Fruit fly (Drosophila melanogaster): ENCODE data around the gene Pdxk.

DNA sequence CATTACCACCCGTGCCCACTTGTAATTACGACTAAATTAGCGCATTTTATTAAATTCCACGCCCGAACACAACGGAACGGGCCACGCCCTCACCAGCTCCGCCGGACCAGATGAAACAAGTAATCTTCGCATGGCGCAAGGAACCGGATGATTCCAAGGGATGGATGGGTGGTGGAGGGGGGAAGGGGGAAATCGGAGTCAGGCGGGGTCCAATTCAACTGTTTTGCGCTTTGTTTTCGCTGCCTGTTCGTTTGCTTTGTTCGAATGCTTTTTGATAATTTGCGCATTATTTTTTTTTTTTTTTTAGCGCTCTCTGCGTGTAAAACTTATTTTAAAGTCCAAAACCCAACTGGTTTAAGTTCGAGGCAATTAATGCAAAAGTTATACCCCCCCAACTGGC is 36.6 kb downstream of the Pdxk start:
- TF ChIP-seq lola (GFP tag; optimal IDR thresholded peaks at IDR 0.05): no peak
- no peak for TF ChIP-seq fru (GFP tag; optimal IDR thresholded peaks at IDR 0.05)
- no peak for TF ChIP-seq sv (GFP tag; optimal IDR thresholded peaks at IDR 0.05)
- TF ChIP-seq brk (GFP tag; optimal IDR thresholded peaks at IDR 0.05): no peak

Data from whole organism, wandering third instar larva.